Fruit fly (Drosophila melanogaster) whole organism, embryonic: ENCODE results near the gene kraken.

Source experiments
- Abd-B ChIP-seq: fragments of 200-800 bp; sonication (Bioruptor generic); optimal IDR thresholded peaks from 2 replicates; lab custom pipeline; 2018; ENCODE audit warnings: missing biosample characterization, mild to moderate bottlenecking, missing genetic modification characterization, moderate library complexity
- CG10321 ChIP-seq: fragments of 200-800 bp; sonication (Bioruptor generic); IDR thresholded peaks from 2 replicates; pipeline ENCODE4 v1.3.6; 2022; ENCODE audit warnings: missing biosample characterization, missing genetic modification characterization
- CG11695 ChIP-seq: fragments of 200-800 bp; sonication (Bioruptor generic); IDR thresholded peaks from 3 replicates; pipeline ENCODE4 v1.3.6; 2022; ENCODE audit warnings: missing biosample characterization, missing genetic modification characterization
- CG13894 ChIP-seq: fragments of 200-800 bp; sonication (Bioruptor generic); optimal IDR thresholded peaks from 3 replicates; lab custom pipeline; 2018; ENCODE audit warnings: missing biosample characterization, mild to moderate bottlenecking, missing genetic modification characterization, moderate library complexity
- CG15073 ChIP-seq: fragments of 200-800 bp; sonication (Bioruptor generic); optimal IDR thresholded peaks from 2 replicates; lab custom pipeline; 2016; ENCODE audit warnings: missing biosample characterization, missing genetic modification characterization
- CG17829 ChIP-seq: fragments of 200-800 bp; optimal IDR thresholded peaks from 2 replicates; lab custom pipeline; 2019; ENCODE audit warnings: missing biosample characterization, mild to moderate bottlenecking, missing genetic modification characterization, moderate library complexity
- CG17912 ChIP-seq: fragments of 200-800 bp; sonication (Bioruptor generic); optimal IDR thresholded peaks from 2 replicates; lab custom pipeline; 2018; ENCODE audit warnings: missing biosample characterization, mild to moderate bottlenecking, missing genetic modification characterization
- CG1792 ChIP-seq: fragments of 200-800 bp; sonication (Bioruptor generic); optimal IDR thresholded peaks from 2 replicates; lab custom pipeline; 2016; ENCODE audit warnings: missing biosample characterization, missing genetic modification characterization
- CG2120 ChIP-seq: fragments of 200-800 bp; sonication (Bioruptor generic); optimal IDR thresholded peaks from 3 replicates; lab custom pipeline; 2016; ENCODE audit warnings: missing biosample characterization, missing genetic modification characterization
- CG2199 ChIP-seq: fragments of 200-800 bp; sonication (Bioruptor generic); IDR thresholded peaks from 3 replicates; pipeline ENCODE4 v1.3.6; 2022; ENCODE audit warnings: missing biosample characterization, missing genetic modification characterization
- CG2678 ChIP-seq: fragments of 200-800 bp; sonication (Bioruptor generic); optimal IDR thresholded peaks from 3 replicates; lab custom pipeline; 2019; ENCODE audit warnings: missing biosample characterization, mild to moderate bottlenecking, missing genetic modification characterization, moderate library complexity
- CG31441 ChIP-seq: fragments of 200-800 bp; sonication (Bioruptor generic); IDR thresholded peaks from 2 replicates; pipeline ENCODE4 v1.3.6; 2022; ENCODE audit warnings: missing biosample characterization, missing genetic modification characterization
- CG32772 ChIP-seq: fragments of 200-800 bp; sonication (Bioruptor generic); IDR thresholded peaks from 2 replicates; pipeline ENCODE4 v1.3.6; 2022; ENCODE audit warnings: missing biosample characterization, missing genetic modification characterization
- CG34422 ChIP-seq: fragments of 200-800 bp; sonication (Bioruptor generic); IDR thresholded peaks from 3 replicates; pipeline ENCODE4 v1.3.6; 2022; ENCODE audit warnings: missing biosample characterization, missing genetic modification characterization
- CG3726 ChIP-seq: fragments of 200-800 bp; sonication (Bioruptor generic); IDR thresholded peaks from 3 replicates; pipeline ENCODE4, ENCODE4 v1.3.6; 2022; ENCODE audit warnings: missing biosample characterization, missing genetic modification characterization
- CG6854 ChIP-seq: fragments of 200-800 bp; sonication (Bioruptor generic); optimal IDR thresholded peaks from 3 replicates; lab custom pipeline; 2017; ENCODE audit warnings: missing biosample characterization, mild to moderate bottlenecking, missing genetic modification characterization
- CG9727 ChIP-seq: fragments of 200-800 bp; sonication (Bioruptor generic); optimal IDR thresholded peaks from 3 replicates; lab custom pipeline; 2017; ENCODE audit warnings: missing biosample characterization, mild to moderate bottlenecking, missing genetic modification characterization
- Dfd ChIP-seq, 2 experiments: fragments of >200 bp; optimal IDR thresholded peaks; 2 replicates each; lab custom pipeline; 2017; ENCODE audit warnings: missing biosample characterization in 2 of 2, missing genetic modification characterization in 2 of 2
- GATAe ChIP-seq: fragments of 200-800 bp; sonication (Bioruptor generic); conservative IDR thresholded peaks from 2 replicates; pipeline ENCODE4 v1.3.6; 2022; ENCODE audit warnings: missing biosample characterization, missing genetic modification characterization
- H2.0 ChIP-seq: fragments of 200-800 bp; sonication (Bioruptor generic); IDR thresholded peaks from 2 replicates; pipeline ENCODE4 v1.3.6; 2022; ENCODE audit warnings: missing biosample characterization, missing genetic modification characterization
- Hey ChIP-seq: fragments of 200-800 bp; sonication (Bioruptor generic); optimal IDR thresholded peaks from 3 replicates; lab custom pipeline; 2018; ENCODE audit warnings: missing biosample characterization, mild to moderate bottlenecking, missing genetic modification characterization
- Kr ChIP-seq: fragments of 200-800 bp; sonication (Bioruptor generic); optimal IDR thresholded peaks from 2 replicates; lab custom pipeline; 2017; ENCODE audit warnings: missing biosample characterization, mild to moderate bottlenecking, missing genetic modification characterization
- MBD-R2 ChIP-seq: fragments of 200-800 bp; sonication (Bioruptor generic); IDR thresholded peaks from 2 replicates; pipeline ENCODE4 v1.3.6; 2022; ENCODE audit warnings: missing biosample characterization, missing genetic modification characterization
- Max ChIP-seq: fragments of 200-800 bp; sonication (Bioruptor generic); optimal IDR thresholded peaks from 2 replicates; lab custom pipeline; 2016; ENCODE audit warnings: missing biosample characterization, mild to moderate bottlenecking, missing genetic modification characterization
- Mrtf ChIP-seq: fragments of 200-800 bp; sonication (Bioruptor generic); IDR thresholded peaks from 3 replicates; pipeline ENCODE4 v1.3.6; 2022; ENCODE audit warnings: missing biosample characterization, missing genetic modification characterization
- Optix ChIP-seq: fragments of 200-800 bp; sonication (Bioruptor generic); IDR thresholded peaks from 3 replicates; pipeline ENCODE4 v1.3.6; 2022; ENCODE audit warnings: missing biosample characterization, missing genetic modification characterization
- Six4 ChIP-seq: fragments of 200-800 bp; sonication (Bioruptor generic); optimal IDR thresholded peaks from 2 replicates; lab custom pipeline; 2016; ENCODE audit warnings: missing biosample characterization, missing genetic modification characterization
- Xbp1 ChIP-seq: fragments of 200-800 bp; sonication (Bioruptor generic); optimal IDR thresholded peaks from 3 replicates; lab custom pipeline; 2016; ENCODE audit warnings: missing biosample characterization, mild to moderate bottlenecking, missing genetic modification characterization
- ap ChIP-seq: fragments of 200-800 bp; sonication (Bioruptor generic); IDR thresholded peaks from 2 replicates; pipeline ENCODE4 v1.3.6; 2022; ENCODE audit warnings: missing biosample characterization, missing genetic modification characterization
- bowl ChIP-seq: fragments of 200-800 bp; sonication (Bioruptor generic); IDR thresholded peaks from 2 replicates; pipeline ENCODE4 v1.3.6; 2022; ENCODE audit warnings: missing biosample characterization, missing genetic modification characterization
- ci ChIP-seq: fragments of 200-800 bp; sonication (Bioruptor generic); IDR thresholded peaks from 3 replicates; pipeline ENCODE4 v1.3.6; 2022; ENCODE audit warnings: missing biosample characterization, missing genetic modification characterization
- corto ChIP-seq: fragments of 200-800 bp; sonication (Bioruptor generic); optimal IDR thresholded peaks from 2 replicates; lab custom pipeline; 2016; ENCODE audit warnings: missing biosample characterization, mild to moderate bottlenecking, missing genetic modification characterization, moderate library complexity
- en ChIP-seq: fragments of 200-800 bp; sonication (Bioruptor generic); optimal IDR thresholded peaks from 2 replicates; lab custom pipeline; 2016; ENCODE audit warnings: missing biosample characterization, missing genetic modification characterization
- fu2 ChIP-seq: fragments of 200-800 bp; sonication (Bioruptor generic); optimal IDR thresholded peaks from 2 replicates; lab custom pipeline; 2016; ENCODE audit warnings: missing biosample characterization, missing genetic modification characterization
- gcm2 ChIP-seq: fragments of 200-800 bp; sonication (Bioruptor generic); optimal IDR thresholded peaks from 2 replicates; lab custom pipeline; 2016; ENCODE audit warnings: missing biosample characterization, missing genetic modification characterization
- gfzf ChIP-seq: fragments of 200-800 bp; sonication (Bioruptor generic); optimal IDR thresholded peaks from 2 replicates; lab custom pipeline; 2016; ENCODE audit warnings: missing biosample characterization, mild to moderate bottlenecking, missing genetic modification characterization, moderate library complexity
- ham ChIP-seq: fragments of 200-800 bp; sonication (Bioruptor generic); IDR thresholded peaks from 2 replicates; pipeline ENCODE4 v1.3.6; 2022; ENCODE audit warnings: missing biosample characterization, missing genetic modification characterization
- jigr1 ChIP-seq: fragments of 200-800 bp; sonication (Bioruptor generic); IDR thresholded peaks from 3 replicates; pipeline ENCODE4 v1.3.6; 2022; ENCODE audit warnings: missing biosample characterization, missing genetic modification characterization
- klu ChIP-seq: fragments of 200-800 bp; sonication (Bioruptor generic); IDR thresholded peaks from 2 replicates; pipeline ENCODE4 v1.3.6; 2022; ENCODE audit warnings: missing biosample characterization, missing genetic modification characterization
- kni ChIP-seq: fragments of 200-800 bp; sonication (Bioruptor generic); optimal IDR thresholded peaks from 3 replicates; lab custom pipeline; 2017; ENCODE audit warnings: mild to moderate bottlenecking, missing biosample characterization, missing genetic modification reagents, missing genetic modification characterization
- org-1 ChIP-seq: fragments of 200-800 bp; sonication (Bioruptor generic); optimal IDR thresholded peaks from 2 replicates; lab custom pipeline; 2017; ENCODE audit warnings: missing biosample characterization, missing genetic modification characterization
- phol ChIP-seq: fragments of 200-800 bp; sonication (Bioruptor generic); optimal IDR thresholded peaks from 3 replicates; lab custom pipeline; 2018; ENCODE audit warnings: missing biosample characterization, mild to moderate bottlenecking, missing genetic modification characterization, moderate library complexity
- pnt ChIP-seq: fragments of 200-800 bp; sonication (Bioruptor generic); optimal IDR thresholded peaks from 3 replicates; lab custom pipeline; 2016; ENCODE audit warnings: missing biosample characterization, missing genetic modification characterization
- pros ChIP-seq: fragments of 200-800 bp; sonication (Bioruptor generic); optimal IDR thresholded peaks from 3 replicates; lab custom pipeline; 2019; ENCODE audit warnings: missing biosample characterization, mild to moderate bottlenecking, missing genetic modification characterization, moderate library complexity
- pum ChIP-seq: fragments of 200-800 bp; sonication (Bioruptor generic); optimal IDR thresholded peaks from 2 replicates; lab custom pipeline; 2016; ENCODE audit warnings: missing biosample characterization, missing genetic modification characterization
- scrt ChIP-seq: fragments of 200-800 bp; sonication (Bioruptor generic); optimal IDR thresholded peaks from 2 replicates; lab custom pipeline; 2018; ENCODE audit warnings: missing biosample characterization, mild to moderate bottlenecking, missing genetic modification characterization, moderate library complexity
- stc ChIP-seq: fragments of 200-800 bp; sonication (Bioruptor generic); IDR thresholded peaks from 2 replicates; pipeline ENCODE4 v1.3.6; 2022; ENCODE audit warnings: missing biosample characterization, missing genetic modification characterization
- tll ChIP-seq, 2 experiments: fragments of 200-800 bp in 1 of 2; fragments of >200 bp in 1 of 2; sonication (Bioruptor generic) in 1 of 2; optimal IDR thresholded peaks; 2 replicates each; lab custom pipeline; 2017 to 2019; ENCODE audit warnings: missing biosample characterization in 2 of 2, missing genetic modification characterization in 2 of 2, mild to moderate bottlenecking in 1 of 2, moderate library complexity in 1 of 2
- tup ChIP-seq: fragments of 200-800 bp; sonication (Bioruptor generic); optimal IDR thresholded peaks from 2 replicates; lab custom pipeline; 2016; ENCODE audit warnings: missing biosample characterization, mild to moderate bottlenecking, missing genetic modification characterization, moderate library complexity

Gene kraken

dm6 chr2L:856690-857488 is 4.3 kb downstream of the kraken start (continued):
- TF ChIP-seq CG3726 (GFP tag; lab: Robert Waterston, UW) (peak; percentile 83; the same call in 2 of the 3 replicates), CG17912 (GFP tag; lab: Kevin White, UChicago) (no peak), Hey (tag; lab: Kevin White, UChicago) (no peak), Kr (GFP tag; lab: Kevin White, UChicago) (no peak), CG32772 (GFP tag; lab: Robert Waterston, UW) (peak; percentile 88), phol (peak; percentile 79), CG9727 (GFP tag; lab: Kevin White, UChicago) (peak; percentile 66), Optix (GFP tag; lab: Robert Waterston, UW) (peak; percentile 87), GATAe (GFP tag; lab: Robert Waterston, UW) (peak; percentile 23; the same call in 1 of the 2 replicates), fu2 (GFP tag; lab: Kevin White, UChicago) (peak; percentile 22), CG6854 (no peak), Mrtf (GFP tag; lab: Robert Waterston, UW) (peak; percentile 71), ap (GFP tag; lab: Robert Waterston, UW) (peak; percentile 83), en (GFP tag; lab: Kevin White, UChicago) (no peak), Six4 (GFP tag; lab: Kevin White, UChicago) (peak; percentile 62), CG1792 (peak; percentile 58), klu (GFP tag; lab: Robert Waterston, UW) (0 out of 2 replicates have a peak, but pooled peaks have one; percentile 25), pnt (GFP tag; lab: Kevin White, UChicago) (peak; percentile 69), pros (no peak), bowl (GFP tag; lab: Robert Waterston, UW) (0 out of 2 replicates have a peak, but pooled peaks have one; percentile 45), Max (GFP tag; lab: Kevin White, UChicago) (peak; percentile 65), ci (GFP tag; lab: Robert Waterston, UW) (peak; percentile 95), CG13894 (tag; lab: Kevin White, UChicago) (no peak), MBD-R2 (GFP tag; lab: Robert Waterston, UW) (peak; percentile 49; the same call in 1 of the 2 replicates), gfzf (GFP tag; lab: Kevin White, UChicago) (no peak), Abd-B (peak; percentile 68), org-1 (GFP tag; lab: Kevin White, UChicago) (peak; percentile 81), scrt (GFP tag; lab: Kevin White, UChicago) (peak; percentile 33), CG2678 (tag; lab: Kevin White, UChicago) (peak; percentile 84), H2.0 (peak; percentile 74), gcm2 (GFP tag; lab: Kevin White, UChicago) (no peak), ham (0 out of 2 replicates have a peak, but pooled peaks have one; percentile 26), CG2120 (GFP tag; lab: Kevin White, UChicago) (peak; percentile 65), CG34422 (GFP tag; lab: Robert Waterston, UW) (peak; percentile 83), kni (GFP tag; lab: Kevin White, UChicago) (peak; percentile 22), jigr1 (peak; percentile 81; the same call in 2 of the 3 replicates), CG2199 (peak; percentile 83; the same call in 1 of the 3 replicates), tll (GFP tag; optimal IDR thresholded peaks at IDR 0.05; lab: Kevin White, UChicago) (no peak), CG11695 (peak; percentile 86), CG31441 (GFP tag; lab: Robert Waterston, UW) (peak; percentile 65), CG17829 (tag; lab: Kevin White, UChicago) (peak; percentile 77), Xbp1 (GFP tag; lab: Kevin White, UChicago) (peak; percentile 71), tup (GFP tag; lab: Kevin White, UChicago) (peak; percentile 40), CG15073 (GFP tag; lab: Kevin White, UChicago) (no peak), pum (peak; percentile 78), stc (GFP tag; lab: Robert Waterston, UW) (peak; percentile 89), Dfd (GFP tag; optimal IDR thresholded peaks at IDR 0.05; lab: Kevin White, UChicago) (no peak), CG10321 (GFP tag; lab: Robert Waterston, UW) (peak; percentile 27; the same call in 1 of the 2 replicates), corto (GFP tag; lab: Kevin White, UChicago) (no peak)
